Worm (Caenorhabditis elegans): ENCODE measurements around the gene gba-3.

- TF ChIP-seq ceh-82 (tag; optimal IDR thresholded peaks at IDR 0.05) (no peak), fos-1 (tag; optimal IDR thresholded peaks at IDR 0.05) (no peak), skn-1 (tag; optimal IDR thresholded peaks at IDR 0.05) (no peak), nhr-11 (tag; optimal IDR thresholded peaks at IDR 0.05) (no peak), unc-62 (GFP tag; optimal IDR thresholded peaks at IDR 0.05) (no peak), Y55F3AM.14 (GFP tag; optimal IDR thresholded peaks at IDR 0.05) (no peak), lsy-2 (tag; optimal IDR thresholded peaks at IDR 0.05) (no peak), egl-27 (tag; optimal IDR thresholded peaks at IDR 0.05) (no peak)
These were observed 33.1 kb upstream of the gba-3 start, which contains the start of gene C06A12.19 for ce11 chrIV:17440001-17440400.

Data from whole organism, L2 larva.